Fruit fly (Drosophila melanogaster) Kc167 (cell line): ENCODE data around the gene Pgam5.

Experiments used
- Myc ChIP-seq: fragments of >200 bp; optimal IDR thresholded peaks from 2 replicates; lab custom pipeline; 2017; ENCODE audit warnings: missing external identifiers
- Sin3A ChIP-seq: fragments of >200 bp; optimal IDR thresholded peaks from 2 replicates; lab custom pipeline; 2018; ENCODE audit warnings: missing external identifiers
- h ChIP-seq: fragments of >200 bp; optimal IDR thresholded peaks from 3 replicates; lab custom pipeline; 2018; ENCODE audit warnings: missing external identifiers
- insv ChIP-seq: fragments of >200 bp; optimal IDR thresholded peaks from 3 replicates; lab custom pipeline; 2018; ENCODE audit warnings: missing external identifiers
- psq ChIP-seq: fragments of >200 bp; optimal IDR thresholded peaks from 2 replicates; lab custom pipeline; 2017; ENCODE audit warnings: missing external identifiers
- ttk ChIP-seq: sonication (Bioruptor generic); optimal IDR thresholded peaks from 2 replicates; lab custom pipeline; 2017; ENCODE audit warnings: missing external identifiers

Gene Pgam5

dm6 chrX:1854873-1855272 is 18.5 kb downstream of the Pgam5 start:
- TF ChIP-seq insv (lab: Kevin White, UChicago) (no peak), h (lab: Kevin White, UChicago) (no peak)

- TF ChIP-seq insv (lab: Kevin White, UChicago), result no peak
- TF ChIP-seq h (lab: Kevin White, UChicago), result no peak
- TF ChIP-seq psq, result no peak
- TF ChIP-seq Sin3A (lab: Kevin White, UChicago), result no peak
- no peak for TF ChIP-seq ttk
- no peak for TF ChIP-seq Myc
Measured at dm6 chrX:1854070-1854469, 19.3 kb downstream of the Pgam5 start.

- no peak for TF ChIP-seq insv (lab: Kevin White, UChicago)
- TF ChIP-seq psq, result no peak
- TF ChIP-seq ttk, result no peak
- no peak for TF ChIP-seq Sin3A (lab: Kevin White, UChicago)
- TF ChIP-seq Myc, result no peak
- TF ChIP-seq h (lab: Kevin White, UChicago), result no peak
Measured at dm6 chrX:1849914-1850313, 23.5 kb downstream of the Pgam5 start.

- TF ChIP-seq Sin3A (lab: Kevin White, UChicago) (no peak), ttk (no peak), Myc (no peak), psq (no peak), h (lab: Kevin White, UChicago) (no peak), insv (lab: Kevin White, UChicago) (no peak)
Measured at dm6 chrX:1848624-1849198, 24.7 kb downstream of the Pgam5 start.

- TF ChIP-seq ttk, result no peak
- no peak for TF ChIP-seq insv (lab: Kevin White, UChicago)
- TF ChIP-seq h (lab: Kevin White, UChicago), result no peak
- no peak for TF ChIP-seq psq
- no peak for TF ChIP-seq Sin3A (lab: Kevin White, UChicago)
- no peak for TF ChIP-seq Myc
Measured at dm6 chrX:1847735-1848134, 25.6 kb downstream of the Pgam5 start.

- TF ChIP-seq Sin3A (lab: Kevin White, UChicago) (no peak), h (lab: Kevin White, UChicago) (no peak), insv (lab: Kevin White, UChicago) (no peak), Myc (no peak)
Measured at dm6 chrX:1846386-1846785, 27.0 kb downstream of the Pgam5 start.

dm6 chrX:1845413-1845951 is 27.9 kb downstream of the Pgam5 start:
- TF ChIP-seq h (lab: Kevin White, UChicago) (no peak), insv (lab: Kevin White, UChicago) (no peak), Myc (no peak), ttk (no peak), psq (no peak), Sin3A (lab: Kevin White, UChicago) (no peak)

dm6 chrX:1842875-1843274 is 30.5 kb downstream of the Pgam5 start:
- no peak for TF ChIP-seq psq

- TF ChIP-seq insv (lab: Kevin White, UChicago), result no peak
- no peak for TF ChIP-seq h (lab: Kevin White, UChicago)
- TF ChIP-seq psq, result no peak
- no peak for TF ChIP-seq ttk
- no peak for TF ChIP-seq Sin3A (lab: Kevin White, UChicago)
- no peak for TF ChIP-seq Myc
Measured at dm6 chrX:1840520-1840919, 32.8 kb downstream of the Pgam5 start.

dm6 chrX:1834702-1835376 is 38.5 kb downstream of the Pgam5 start:
- TF ChIP-seq h (lab: Kevin White, UChicago), result no peak
- TF ChIP-seq psq, result no peak
- no peak for TF ChIP-seq ttk

dm6 chrX:1832699-1833098 is 40.7 kb downstream of the Pgam5 start:
- TF ChIP-seq insv (lab: Kevin White, UChicago) (no peak), Myc (no peak), psq (no peak), ttk (no peak), Sin3A (lab: Kevin White, UChicago) (no peak), h (lab: Kevin White, UChicago) (no peak)

- no peak for TF ChIP-seq h (lab: Kevin White, UChicago)
- TF ChIP-seq Sin3A (lab: Kevin White, UChicago), result no peak
- no peak for TF ChIP-seq Myc
- TF ChIP-seq insv (lab: Kevin White, UChicago), result no peak
- TF ChIP-seq psq, result no peak
- TF ChIP-seq ttk, result no peak
Measured at dm6 chrX:1831219-1831555, 42.2 kb downstream of the Pgam5 start.

- TF ChIP-seq Myc (no peak), psq (no peak), Sin3A (lab: Kevin White, UChicago) (no peak), insv (lab: Kevin White, UChicago) (no peak), h (lab: Kevin White, UChicago) (no peak), ttk (no peak)
Measured at dm6 chrX:1830396-1831218, 42.8 kb downstream of the Pgam5 start.
